Worm (Caenorhabditis elegans): ENCODE results near the gene Y39A1A.16.

Gene Y39A1A.16

ce11 chrIII:10691019-10691418, 11.9 kb downstream of the Y39A1A.16 start, which contains the start of gene Y39A1A.17:
Gene Y39A1A.17, minus strand, starts transcription at chrIII:10691119.
- TF ChIP-seq ztf-1 (GFP tag; conservative IDR thresholded peaks at IDR 0.05) = no peak
- no peak for TF ChIP-seq mbf-1 (tag; optimal IDR thresholded peaks at IDR 0.05)
- TF ChIP-seq ztf-4 (tag; optimal IDR thresholded peaks at IDR 0.05) = no peak
- no peak for TF ChIP-seq sma-9 (GFP tag; optimal IDR thresholded peaks at IDR 0.05)
- no peak for TF ChIP-seq sma-9 (tag; optimal IDR thresholded peaks at IDR 0.05)
- TF ChIP-seq nhr-11 (tag; optimal IDR thresholded peaks at IDR 0.05) = no peak
- no peak for TF ChIP-seq lsy-2 (tag; optimal IDR thresholded peaks at IDR 0.05)
- no peak for TF ChIP-seq mab-5 (tag; optimal IDR thresholded peaks at IDR 0.05)
- TF ChIP-seq crh-2 (tag; optimal IDR thresholded peaks at IDR 0.05) = no peak
- no peak for TF ChIP-seq nhr-23 (tag; optimal IDR thresholded peaks at IDR 0.05)
- TF ChIP-seq ama-1 (optimal IDR thresholded peaks at IDR 0.05) = no peak
- TF ChIP-seq nhr-77 (tag; optimal IDR thresholded peaks at IDR 0.05) = no peak

ce11 chrIII:10694294-10694693, 15.2 kb downstream of the Y39A1A.16 start, which contains the start of the genes Y39A1A.18 and fmo-3:
Gene Y39A1A.18, minus strand, starts transcription at chrIII:10694485.
Gene fmo-3, plus strand, starts transcription at chrIII:10694681.
- TF ChIP-seq nhr-23 (tag; optimal IDR thresholded peaks at IDR 0.05) (no peak), blmp-1 (tag; optimal IDR thresholded peaks at IDR 0.05; ENCODE audit: insufficient read depth) (no peak), ztf-1 (GFP tag; conservative IDR thresholded peaks at IDR 0.05) (no peak), fos-1 (tag; optimal IDR thresholded peaks at IDR 0.05) (no peak), egl-27 (tag; optimal IDR thresholded peaks at IDR 0.05) (no peak), nhr-12 (tag; optimal IDR thresholded peaks at IDR 0.05) (no peak), unc-55 (GFP tag; optimal IDR thresholded peaks at IDR 0.05) (no peak), mab-5 (tag; optimal IDR thresholded peaks at IDR 0.05) (no peak), lin-39 (tag; optimal IDR thresholded peaks at IDR 0.05) (no peak), unc-62 (GFP tag; optimal IDR thresholded peaks at IDR 0.05) (no peak), peb-1 (tag; optimal IDR thresholded peaks at IDR 0.05) (no peak), gmeb-1 (tag; optimal IDR thresholded peaks at IDR 0.05) (no peak), nhr-77 (tag; optimal IDR thresholded peaks at IDR 0.05) (no peak), lin-11 (tag; optimal IDR thresholded peaks at IDR 0.05) (no peak), nhr-129 (tag; optimal IDR thresholded peaks at IDR 0.05) (no peak), C34F6.9 (tag; optimal IDR thresholded peaks at IDR 0.05) (no peak), nhr-11 (tag; optimal IDR thresholded peaks at IDR 0.05) (no peak), ama-1 (optimal IDR thresholded peaks at IDR 0.05) (no peak)

DNA sequence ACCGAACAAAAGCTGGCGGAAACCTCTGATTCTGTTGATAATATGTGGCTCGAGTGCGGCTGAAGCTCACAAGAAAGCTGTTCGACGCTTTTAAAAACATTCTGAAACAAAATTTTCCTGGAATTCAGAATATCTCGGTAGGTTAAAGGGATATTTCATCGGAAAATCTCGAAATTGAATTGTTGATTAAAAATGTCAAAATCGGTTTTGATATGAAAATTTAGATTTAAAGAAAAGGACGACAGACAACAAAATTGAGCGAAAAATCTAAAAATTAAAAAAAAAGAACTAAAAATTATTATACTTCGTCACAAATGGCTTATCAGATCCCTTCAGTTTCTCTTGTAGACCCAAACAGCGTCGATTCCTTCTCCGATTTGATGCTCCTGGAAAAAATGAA, 21.4 kb downstream of the Y39A1A.16 start, which contains the start of gene Y39A1A.20:
Gene Y39A1A.20, minus strand, starts transcription at position 101 of the 400 bp plus-strand sequence.
- TF ChIP-seq mab-5 (tag; optimal IDR thresholded peaks at IDR 0.05) = no peak

DNA sequence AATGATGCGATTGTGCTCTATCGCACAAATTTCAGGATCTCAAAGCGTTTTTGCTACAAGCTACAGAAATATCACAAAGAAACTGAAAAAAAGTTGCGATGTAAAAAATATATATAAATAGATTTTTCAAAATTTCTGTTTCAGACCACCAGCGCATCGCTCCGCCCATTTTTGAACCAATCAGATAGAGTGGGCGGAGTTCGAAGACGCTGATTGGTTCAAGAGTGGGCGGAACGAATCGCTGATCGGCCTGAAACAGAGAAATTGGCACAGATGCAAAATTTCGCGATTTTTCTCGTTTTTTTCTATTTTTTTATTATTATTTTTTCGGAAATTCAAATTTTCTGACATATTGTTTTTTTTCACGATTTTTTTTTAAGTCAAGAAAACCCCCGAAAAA, 23.7 kb downstream of the Y39A1A.16 start:
- TF ChIP-seq blmp-1 (tag; optimal IDR thresholded peaks at IDR 0.05; ENCODE audit: insufficient read depth) = no peak
- TF ChIP-seq dmd-4 (tag; optimal IDR thresholded peaks at IDR 0.05) = no peak
- no peak for TF ChIP-seq ama-1 (optimal IDR thresholded peaks at IDR 0.05)
- no peak for TF ChIP-seq ceh-82 (tag; optimal IDR thresholded peaks at IDR 0.05)
- no peak for TF ChIP-seq sma-3 (GFP tag; optimal IDR thresholded peaks at IDR 0.05)
- TF ChIP-seq lin-13 (GFP tag; optimal IDR thresholded peaks at IDR 0.05) = no peak
- TF ChIP-seq lsy-2 (tag; optimal IDR thresholded peaks at IDR 0.05) = no peak
- no peak for TF ChIP-seq unc-39 (tag; optimal IDR thresholded peaks at IDR 0.05)
- no peak for TF ChIP-seq nhr-237 (tag; optimal IDR thresholded peaks at IDR 0.05)

DNA sequence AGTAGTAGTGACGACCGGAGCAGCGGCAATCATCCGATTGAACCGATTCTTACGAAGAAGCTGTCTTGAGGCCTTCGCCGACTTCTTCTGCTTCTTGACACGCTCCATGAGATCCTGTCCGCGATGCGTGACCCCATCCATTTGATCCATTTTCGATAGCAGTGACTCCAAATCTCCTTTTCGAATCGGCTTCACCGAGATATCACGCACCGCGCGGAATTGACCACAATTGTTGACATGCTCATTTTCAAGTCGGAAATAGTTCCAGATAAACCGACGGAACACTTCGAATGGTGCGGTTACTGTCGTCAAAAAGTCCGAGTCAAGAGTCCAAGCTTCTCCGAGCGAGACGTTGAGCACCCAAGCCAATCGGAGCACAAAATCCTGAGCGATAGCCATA, 24.8 kb downstream of the Y39A1A.16 start:
- TF ChIP-seq zag-1 (tag; optimal IDR thresholded peaks at IDR 0.05) (no peak), dmd-4 (tag; optimal IDR thresholded peaks at IDR 0.05) (no peak), peb-1 (tag; optimal IDR thresholded peaks at IDR 0.05) (no peak), ztf-1 (GFP tag; conservative IDR thresholded peaks at IDR 0.05) (no peak), lin-39 (tag; optimal IDR thresholded peaks at IDR 0.05) (no peak), unc-62 (GFP tag; optimal IDR thresholded peaks at IDR 0.05) (no peak), nhr-77 (tag; optimal IDR thresholded peaks at IDR 0.05) (no peak), unc-55 (GFP tag; optimal IDR thresholded peaks at IDR 0.05) (no peak), ceh-16 (tag; optimal IDR thresholded peaks at IDR 0.05) (no peak), mbf-1 (tag; optimal IDR thresholded peaks at IDR 0.05) (no peak), blmp-1 (tag; optimal IDR thresholded peaks at IDR 0.05; ENCODE audit: insufficient read depth) (no peak)

DNA sequence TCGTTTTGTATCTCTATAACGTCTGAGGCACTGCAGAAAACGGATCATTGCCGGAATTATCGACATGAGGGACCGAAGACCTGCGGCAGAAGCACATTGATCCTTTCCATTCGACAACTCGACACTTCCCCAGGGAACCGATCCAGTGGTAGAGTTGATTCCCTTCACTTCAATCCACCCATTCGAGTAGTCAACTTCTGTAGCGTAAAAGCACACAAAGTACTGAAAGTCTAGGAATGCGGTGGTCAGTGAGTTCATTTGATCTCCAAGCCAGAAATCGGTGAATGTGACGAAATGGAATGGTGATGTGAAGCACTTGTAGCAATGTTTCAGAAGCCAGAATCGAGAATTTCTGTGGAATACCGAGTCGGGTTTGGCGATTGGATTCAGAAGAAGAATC, 25.4 kb downstream of the Y39A1A.16 start:
- TF ChIP-seq dmd-4 (tag; optimal IDR thresholded peaks at IDR 0.05) (no peak), alr-1 (tag; optimal IDR thresholded peaks at IDR 0.05) (no peak)
